Worm (Caenorhabditis elegans) whole organism, L1 larva: ENCODE results near the gene nphp-4.

ENCODE experiments used
- alr-1 ChIP-seq: fragments of 200-800 bp; sonication (Bioruptor generic); optimal IDR thresholded peaks from 2 replicates; lab custom pipeline; 2018; ENCODE audit warnings: borderline replicate concordance, mild to moderate bottlenecking, missing genetic modification characterization, missing compliant biosample characterization
- aly-2 ChIP-seq: fragments of 150-350 bp; optimal IDR thresholded peaks from 2 replicates; lab custom pipeline; 2014; ENCODE audit warnings: missing biosample characterization, missing genetic modification characterization
- egl-27 ChIP-seq, 2 experiments: fragments of 150-350 bp in 1 of 2; sonication (generic microtip); optimal IDR thresholded peaks; 3 replicates each; lab custom pipeline; 2017 to 2018; ENCODE audit warnings: missing biosample characterization in 2 of 2, missing genetic modification characterization in 2 of 2, missing genetic modification reagents in 2 of 2
- lin-15B ChIP-seq: fragments of 150-350 bp; sonication (generic microtip); optimal IDR thresholded peaks from 3 replicates; lab custom pipeline; 2014; ENCODE audit warnings: missing biosample characterization, missing genetic modification characterization
- lsy-2 ChIP-seq, 2 experiments: fragments of 150-350 bp; optimal IDR thresholded peaks; 2 replicates each; lab custom pipeline; 2014; ENCODE audit warnings: missing biosample characterization in 2 of 2, missing genetic modification characterization in 2 of 2
- nhr-11 ChIP-seq: fragments of 150-350 bp; optimal IDR thresholded peaks from 2 replicates; lab custom pipeline; 2014; ENCODE audit warnings: missing biosample characterization, missing genetic modification characterization
- nhr-28 ChIP-seq: fragments of 150-350 bp; optimal IDR thresholded peaks from 2 replicates; lab custom pipeline; 2014; ENCODE audit warnings: missing biosample characterization, missing genetic modification characterization
- nhr-47 ChIP-seq: sonication (generic microtip); optimal IDR thresholded peaks from 2 replicates; lab custom pipeline; 2016; ENCODE audit warnings: mild to moderate bottlenecking, missing genetic modification characterization, moderate library complexity, missing compliant biosample characterization
- ztf-11 ChIP-seq, 2 experiments: sonication (generic microtip); optimal IDR thresholded peaks; 2 replicates each; lab custom pipeline; 2016 to 2017; ENCODE audit warnings: missing genetic modification characterization in 2 of 2, missing biosample characterization in 1 of 2, missing compliant biosample characterization in 1 of 2

DNA sequence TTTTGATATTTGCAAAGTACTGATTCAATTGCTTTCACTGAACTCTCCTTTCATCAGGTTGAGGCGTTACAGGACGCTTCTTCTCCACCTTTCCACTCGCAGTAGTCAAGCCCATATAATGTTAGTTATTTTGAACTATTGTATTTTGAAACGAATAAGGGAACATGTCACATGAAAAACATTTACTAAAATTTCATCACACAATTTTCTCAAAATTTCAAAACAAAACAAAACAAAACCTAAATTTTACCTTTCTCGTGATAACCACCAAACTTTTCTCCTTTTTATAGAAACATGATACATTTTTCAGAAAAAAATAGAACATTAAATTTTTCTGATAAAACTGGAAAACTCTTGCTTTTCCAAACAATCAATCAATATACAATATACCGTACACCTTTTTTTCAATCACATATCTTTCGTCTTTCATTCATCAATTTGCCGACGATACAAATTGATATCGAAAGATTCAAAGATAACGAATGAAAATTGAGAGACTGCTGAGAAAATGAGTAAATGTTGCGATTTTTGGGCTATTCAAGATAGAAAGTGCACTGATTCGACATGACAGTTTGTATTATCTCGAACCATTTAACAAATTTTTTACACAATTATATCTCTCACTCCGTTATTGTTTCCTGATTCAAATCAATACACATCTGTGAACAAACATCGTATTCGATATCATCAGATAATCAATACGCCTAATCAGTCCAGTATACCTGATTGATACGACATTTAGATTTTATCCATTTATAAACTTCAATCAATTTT lies 42.3 kb downstream of the nphp-4 start:
- no peak for TF ChIP-seq alr-1 (tag; lab: Kevin White, UChicago)
- TF ChIP-seq nhr-28 (tag; lab: Kevin White, UChicago): no peak
- TF ChIP-seq aly-2 (tag; lab: Kevin White, UChicago): no peak
- TF ChIP-seq egl-27 (tag; optimal IDR thresholded peaks at IDR 0.05; lab: Kevin White, UChicago): no peak
- TF ChIP-seq ztf-11 (tag; optimal IDR thresholded peaks at IDR 0.05; lab: Kevin White, UChicago): no peak
- no peak for TF ChIP-seq nhr-11 (tag; lab: Kevin White, UChicago)
- TF ChIP-seq lsy-2 (tag; optimal IDR thresholded peaks at IDR 0.05; lab: Kevin White, UChicago): peak; percentile 9 to 74
- no peak for TF ChIP-seq lin-15B
- peak; percentile 28 for TF ChIP-seq nhr-47 (tag; lab: Kevin White, UChicago)
